Worm (Caenorhabditis elegans) whole organism, mixed stage, embryonic: ENCODE data around the gene sfxn-1.4.

ENCODE experiments used
- ceh-39 ChIP-seq: fragments of 150-350 bp; optimal IDR thresholded peaks from 2 replicates; lab custom pipeline; 2014; ENCODE audit warnings: missing biosample characterization, missing genetic modification characterization
- flh-1 ChIP-seq: fragments of 200-800 bp; sonication (Bioruptor generic); optimal IDR thresholded peaks from 2 replicates; lab custom pipeline; 2018; ENCODE audit warnings: mild to moderate bottlenecking, missing genetic modification characterization, moderate library complexity, missing compliant biosample characterization
- hlh-1 ChIP-seq: fragments of 150-350 bp; optimal IDR thresholded peaks from 2 replicates; lab custom pipeline; 2014; ENCODE audit warnings: missing biosample characterization, missing genetic modification reagents, missing genetic modification characterization
- lsy-2 ChIP-seq: fragments of 150-350 bp; optimal IDR thresholded peaks from 2 replicates; lab custom pipeline; 2014; ENCODE audit warnings: missing biosample characterization, missing genetic modification characterization
- mep-1 ChIP-seq: fragments of 150-350 bp; optimal IDR thresholded peaks from 2 replicates; lab custom pipeline; 2017; ENCODE audit warnings: missing biosample characterization, missing genetic modification reagents, missing genetic modification characterization, inconsistent platforms
- mls-2 ChIP-seq: sonication (generic microtip); optimal IDR thresholded peaks from 2 replicates; lab custom pipeline; 2016; ENCODE audit warnings: mild to moderate bottlenecking, missing genetic modification characterization, moderate library complexity, missing compliant biosample characterization
- nhr-237 ChIP-seq: fragments of 150-350 bp; optimal IDR thresholded peaks from 2 replicates; lab custom pipeline; 2014; ENCODE audit warnings: missing biosample characterization, missing genetic modification characterization
- nhr-28 ChIP-seq: fragments of 150-350 bp; optimal IDR thresholded peaks from 2 replicates; lab custom pipeline; 2014; ENCODE audit warnings: missing biosample characterization, missing genetic modification characterization
- pha-4 ChIP-seq: fragments of 150-350 bp; optimal IDR thresholded peaks from 2 replicates; lab custom pipeline; 2018; ENCODE audit warnings: missing biosample characterization, missing genetic modification reagents, missing genetic modification characterization
- snpc-4 ChIP-seq: fragments of 150-350 bp; optimal IDR thresholded peaks from 2 replicates; lab custom pipeline; 2014; ENCODE audit warnings: missing biosample characterization, missing genetic modification characterization
- tbx-8 ChIP-seq: fragments of 200-800 bp; sonication (Bioruptor generic); optimal IDR thresholded peaks from 2 replicates; lab custom pipeline; 2018; ENCODE audit warnings: mild to moderate bottlenecking, missing genetic modification characterization, moderate library complexity, missing compliant biosample characterization
- ztf-11 ChIP-seq: fragments of 150-350 bp; optimal IDR thresholded peaks from 2 replicates; lab custom pipeline; 2014; ENCODE audit warnings: missing biosample characterization, missing genetic modification characterization

DNA sequence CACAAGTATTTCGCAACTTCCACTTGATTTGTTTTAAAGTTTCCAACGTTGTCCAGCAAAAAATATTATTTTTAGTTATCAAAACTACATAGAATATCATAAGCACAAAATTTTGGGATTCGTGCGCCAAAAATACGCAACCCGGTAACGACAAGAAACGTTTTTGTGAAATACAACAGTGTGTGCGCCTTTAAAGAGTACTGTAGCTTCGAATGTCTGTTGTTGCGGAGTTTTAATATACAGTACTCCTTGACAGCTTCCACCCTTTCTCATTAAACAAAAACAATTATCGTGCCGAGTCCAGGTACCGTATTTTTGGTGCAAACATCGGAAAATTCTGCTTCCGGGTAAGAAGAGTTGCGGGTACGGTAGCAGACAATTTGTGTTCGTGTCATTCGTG, 816 bp downstream of the sfxn-1.4 start:
- no peak for TF ChIP-seq hlh-1
- TF ChIP-seq lsy-2, result no peak
- TF ChIP-seq snpc-4 (tag; lab: Kevin White, UChicago), result no peak
- no peak for TF ChIP-seq ztf-11 (tag; lab: Kevin White, UChicago)
- no peak for TF ChIP-seq ceh-39 (tag; lab: Kevin White, UChicago)
- TF ChIP-seq nhr-28, result no peak
- TF ChIP-seq mls-2 (tag; lab: Kevin White, UChicago), result no peak
- no peak for TF ChIP-seq flh-1
- no peak for TF ChIP-seq nhr-237
- no peak for TF ChIP-seq tbx-8 (GFP tag; lab: Kevin White, UChicago)
- TF ChIP-seq pha-4, result no peak
- no peak for TF ChIP-seq mep-1 (tag; lab: Kevin White, UChicago)
